Worm (Caenorhabditis elegans) whole organism, early embryonic: Measurements from ENCODE around the gene vab-3.

ENCODE experiments used
- ama-1 ChIP-seq: fragments of 150-350 bp; optimal IDR thresholded peaks from 2 replicates; lab custom pipeline; 2014
- ceh-13 ChIP-seq: fragments of 200-800 bp; sonication (Bioruptor generic); optimal IDR thresholded peaks from 2 replicates; lab custom pipeline; 2018; ENCODE audit warnings: mild to moderate bottlenecking, missing genetic modification characterization, missing compliant biosample characterization

ce11 chrX:10516549-10516948 is 16.9 kb downstream of the vab-3 start:
- no peak for TF ChIP-seq ceh-13 (GFP tag; lab: Kevin White, UChicago)
- TF ChIP-seq ama-1 (lab: Kevin White, UChicago), result no peak
